Fruit fly (Drosophila melanogaster) whole organism, adult: ENCODE data around the gene Cat.

Experiments
- CG12768 ChIP-seq: fragments of 200-800 bp; sonication (Bioruptor generic); optimal IDR thresholded peaks from 2 replicates; lab custom pipeline; 2017; ENCODE audit warnings: missing biosample characterization, missing genetic modification characterization, mild to moderate bottlenecking, moderate library complexity, missing genetic modification reagents
- Hr96 ChIP-seq: fragments of 200-800 bp; sonication (Bioruptor generic); optimal IDR thresholded peaks from 2 replicates; lab custom pipeline; 2016; ENCODE audit warnings: missing biosample characterization, missing genetic modification characterization
- toe ChIP-seq: fragments of 200-800 bp; sonication (Bioruptor generic); optimal IDR thresholded peaks from 2 replicates; lab custom pipeline; 2016; ENCODE audit warnings: missing biosample characterization, missing genetic modification characterization

dm6 chr3L:18782653-18783052, 39.8 kb upstream of the Cat start:
- TF ChIP-seq Hr96, result no peak
- no peak for TF ChIP-seq toe
- no peak for TF ChIP-seq CG12768 (GFP tag; lab: Kevin White, UChicago)
